Worm (Caenorhabditis elegans): ENCODE results near the gene C29E4.10.

DNA sequence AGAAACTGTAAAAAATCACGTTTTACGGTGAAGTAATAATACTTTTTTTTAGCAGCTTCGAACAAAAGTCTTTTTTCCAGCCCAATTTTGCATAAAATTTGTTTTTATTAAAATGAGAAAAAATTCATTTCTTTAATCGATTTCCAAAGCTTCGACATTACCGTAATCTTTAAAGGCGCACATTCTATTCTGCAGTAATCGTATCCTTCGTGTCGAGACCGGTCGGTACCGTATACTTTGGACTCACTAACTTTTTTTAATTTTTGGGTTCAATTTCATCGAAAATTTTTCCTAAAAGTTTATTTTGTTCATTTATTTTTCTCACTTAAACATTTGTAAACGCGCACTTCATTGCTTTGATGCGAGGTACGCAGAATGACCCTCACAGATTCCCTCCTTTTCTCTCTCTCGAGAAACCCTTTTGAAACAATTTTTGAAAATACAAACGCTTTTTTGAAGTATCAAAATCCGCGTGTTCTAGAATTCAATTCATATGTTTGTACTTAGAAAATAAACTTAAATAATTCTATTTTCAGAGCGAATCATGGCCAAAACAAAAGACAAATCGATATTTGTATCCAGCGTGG is 49.0 kb downstream of the C29E4.10 start, which contains the start of gene hrpk-2:
- TF ChIP-seq med-1 (GFP tag; optimal IDR thresholded peaks at IDR 0.05; ENCODE audit: insufficient read depth) (no peak), ztf-29 (GFP tag; IDR thresholded peaks at IDR 0.05) (no peak), tab-1 (GFP tag; IDR thresholded peaks at IDR 0.05) (no peak), klf-2 (GFP tag; conservative IDR thresholded peaks at IDR 0.05) (no peak), ref-1 (GFP tag; conservative IDR thresholded peaks at IDR 0.05) (no peak), ztf-23 (GFP tag; IDR thresholded peaks at IDR 0.05) (no peak), cog-1 (tag; optimal IDR thresholded peaks at IDR 0.05) (no peak), flt-1 (GFP tag; IDR thresholded peaks at IDR 0.05) (no peak), T22C8.4 (GFP tag; IDR thresholded peaks at IDR 0.05) (no peak)
